Fruit fly (Drosophila melanogaster) whole organism, pupa: Measurements from ENCODE around the gene S-Lap1.

Source experiments
- CG12605 ChIP-seq: fragments of 200-800 bp; sonication (Bioruptor generic); IDR thresholded peaks from 2 replicates; pipeline ENCODE4 v1.3.6; 2022; ENCODE audit warnings: missing biosample characterization, missing genetic modification characterization
- CG14655 ChIP-seq: fragments of 200-800 bp; sonication (Bioruptor generic); optimal IDR thresholded peaks from 3 replicates; lab custom pipeline; 2017; ENCODE audit warnings: mild to moderate bottlenecking, missing biosample characterization, missing genetic modification reagents, missing genetic modification characterization
- CG34367 ChIP-seq: fragments of 200-800 bp; sonication (Bioruptor generic); optimal IDR thresholded peaks from 2 replicates; lab custom pipeline; 2018; ENCODE audit warnings: missing biosample characterization, mild to moderate bottlenecking, missing genetic modification characterization
- CG8301 ChIP-seq: fragments of 200-800 bp; sonication (Bioruptor generic); optimal IDR thresholded peaks from 2 replicates; lab custom pipeline; 2018; ENCODE audit warnings: missing biosample characterization, mild to moderate bottlenecking, missing genetic modification characterization
- CG9948 ChIP-seq: fragments of 200-800 bp; sonication (Bioruptor generic); optimal IDR thresholded peaks from 2 replicates; lab custom pipeline; 2018; ENCODE audit warnings: missing biosample characterization, mild to moderate bottlenecking, missing genetic modification characterization, moderate library complexity
- D1 ChIP-seq: fragments of 200-800 bp; sonication (Bioruptor generic); optimal IDR thresholded peaks from 2 replicates; lab custom pipeline; 2018; ENCODE audit warnings: missing biosample characterization, mild to moderate bottlenecking, missing genetic modification characterization, moderate library complexity
- EcR ChIP-seq: fragments of 200-800 bp; sonication (Bioruptor generic); optimal IDR thresholded peaks from 3 replicates; lab custom pipeline; 2019; ENCODE audit warnings: missing biosample characterization, missing genetic modification characterization, mild to moderate bottlenecking, moderate library complexity, missing genetic modification reagents
- Snoo ChIP-seq: fragments of 200-800 bp; sonication (Bioruptor generic); optimal IDR thresholded peaks from 3 replicates; lab custom pipeline; 2017; ENCODE audit warnings: missing biosample characterization, mild to moderate bottlenecking, missing genetic modification characterization, inconsistent platforms

- TF ChIP-seq CG14655 (GFP tag; lab: Kevin White, UChicago): no peak
- TF ChIP-seq D1: no peak
- peak; percentile 86 for TF ChIP-seq EcR (GFP tag; lab: Kevin White, UChicago)
- no peak for TF ChIP-seq CG12605
- TF ChIP-seq CG8301 (tag; lab: Kevin White, UChicago): no peak
- no peak for TF ChIP-seq CG34367 (tag; lab: Kevin White, UChicago)
- no peak for TF ChIP-seq Snoo (tag; lab: Kevin White, UChicago)
- TF ChIP-seq CG9948 (tag; lab: Kevin White, UChicago): no peak
Measured at dm6 chr3L:8652572-8652977, 35.5 kb downstream of the S-Lap1 start.
